Fruit fly (Drosophila melanogaster): ENCODE data around the gene CG7115.

The CG7115 gene

dm6 chr2L:7827045-7828004 lies 6.4 kb downstream of the CG7115 start, which contains the start of the genes Rack1 and mts (continued):
- TF ChIP-seq kay (GFP tag; optimal IDR thresholded peaks at IDR 0.05) (no peak), CG11560 (tag; IDR thresholded peaks at IDR 0.05) (no peak; the same call in 1 of the 3 replicates), slp2 (GFP tag; optimal IDR thresholded peaks at IDR 0.05) (peak; percentile 28), scrt (GFP tag; optimal IDR thresholded peaks at IDR 0.05) (peak; percentile 83), fu2 (GFP tag; optimal IDR thresholded peaks at IDR 0.05) (peak; percentile 72), CG3163 (GFP tag; optimal IDR thresholded peaks at IDR 0.05) (peak; percentile 34), gcm2 (GFP tag; optimal IDR thresholded peaks at IDR 0.05) (peak; percentile 55), CG18764 (GFP tag; optimal IDR thresholded peaks at IDR 0.05) (peak; percentile 75), Blimp-1 (GFP tag; optimal IDR thresholded peaks at IDR 0.05) (peak; percentile 28), CG14667 (GFP tag; IDR thresholded peaks at IDR 0.05) (peak; percentile 33; the same call in 1 of the 2 replicates), CoRest (tag; optimal IDR thresholded peaks at IDR 0.05) (peak; percentile 63), CG12071 (GFP tag; optimal IDR thresholded peaks at IDR 0.05) (peak; percentile 92), dati (GFP tag; IDR thresholded peaks at IDR 0.05) (peak; percentile 61; the same call in 1 of the 2 replicates), CG2875 (GFP tag; optimal IDR thresholded peaks at IDR 0.05) (peak; percentile 79), wek (GFP tag; optimal IDR thresholded peaks at IDR 0.05) (peak; percentile 85), CG15601 (tag; optimal IDR thresholded peaks at IDR 0.05) (peak; percentile 67), CG6765 (GFP tag; optimal IDR thresholded peaks at IDR 0.05) (peak; percentile 94), Hmr (GFP tag; optimal IDR thresholded peaks at IDR 0.05) (peak; percentile 94), CG12104 (GFP tag; optimal IDR thresholded peaks at IDR 0.05) (peak; percentile 79), tio (GFP tag; optimal IDR thresholded peaks at IDR 0.05) (no peak), Scr (GFP tag; IDR thresholded peaks at IDR 0.05; ENCODE audit: partially characterized antibody) (peak; percentile 56; the same call in 1 of the 2 replicates), CG14441 (GFP tag; IDR thresholded peaks at IDR 0.05) (peak; percentile 67), bigmax (GFP tag; optimal IDR thresholded peaks at IDR 0.05) (peak; percentile 64), Fer2 (tag; optimal IDR thresholded peaks at IDR 0.05) (peak; percentile 74), zfh2 (GFP tag; optimal IDR thresholded peaks at IDR 0.05) (peak; percentile 65), CG6854 (GFP tag; optimal IDR thresholded peaks at IDR 0.05) (peak; percentile 90), vnd (GFP tag; IDR thresholded peaks at IDR 0.05; ENCODE audit: partially characterized antibody) (no peak), tup (GFP tag; optimal IDR thresholded peaks at IDR 0.05) (peak; percentile 64), rib (GFP tag; IDR thresholded peaks at IDR 0.05) (peak; percentile 69), danr (GFP tag; IDR thresholded peaks at IDR 0.05) (peak; percentile 50; the same call in 1 of the 2 replicates), Gsc (GFP tag; IDR thresholded peaks at IDR 0.05) (no peak), Opbp (GFP tag; IDR thresholded peaks at IDR 0.05; ENCODE audit: partially characterized antibody) (peak; percentile 66), CG8388 (GFP tag; optimal IDR thresholded peaks at IDR 0.05) (peak; percentile 58), CG13424 (tag; optimal IDR thresholded peaks at IDR 0.05) (peak; percentile 43), CG3995 (GFP tag; optimal IDR thresholded peaks at IDR 0.05) (peak; percentile 49), CG1792 (GFP tag; optimal IDR thresholded peaks at IDR 0.05) (peak; percentile 59), CG17568 (GFP tag; optimal IDR thresholded peaks at IDR 0.05) (peak; percentile 88), CG8765 (GFP tag; IDR thresholded peaks at IDR 0.05) (no peak; the same call in 1 of the 2 replicates), CG13775 (GFP tag; optimal IDR thresholded peaks at IDR 0.05) (peak; percentile 89), CG8089 (GFP tag; optimal IDR thresholded peaks at IDR 0.05) (peak; percentile 69), CG8924 (tag; optimal IDR thresholded peaks at IDR 0.05) (peak; percentile 64), CG10431 (GFP tag; optimal IDR thresholded peaks at IDR 0.05) (peak; percentile 89), CG11456 (GFP tag; IDR thresholded peaks at IDR 0.05) (peak; percentile 92), Optix (GFP tag; IDR thresholded peaks at IDR 0.05) (peak; percentile 57; the same call in 2 of the 3 replicates), CG14050 (GFP tag; IDR thresholded peaks at IDR 0.05) (peak; percentile 73), sens (GFP tag) (peak; percentile 93), maf-S (GFP tag; optimal IDR thresholded peaks at IDR 0.05) (peak; percentile 82), Dek (tag; optimal IDR thresholded peaks at IDR 0.05) (peak; percentile 75)
